Fruit fly (Drosophila melanogaster) whole organism, pupa: Measurements from ENCODE around the gene Adi1.

Experiments
- CG10348 ChIP-seq: fragments of 200-800 bp; sonication (Bioruptor generic); IDR thresholded peaks from 2 replicates; pipeline ENCODE4 v1.3.6; 2022; ENCODE audit warnings: missing biosample characterization, missing genetic modification characterization
- CG12605 ChIP-seq: fragments of 200-800 bp; sonication (Bioruptor generic); IDR thresholded peaks from 2 replicates; pipeline ENCODE4 v1.3.6; 2022; ENCODE audit warnings: missing biosample characterization, missing genetic modification characterization
- CG13204 ChIP-seq: fragments of 200-800 bp; sonication (Bioruptor generic); optimal IDR thresholded peaks from 2 replicates; lab custom pipeline; 2018; ENCODE audit warnings: missing biosample characterization, mild to moderate bottlenecking, missing genetic modification characterization, moderate library complexity
- CG14655 ChIP-seq: fragments of 200-800 bp; sonication (Bioruptor generic); optimal IDR thresholded peaks from 3 replicates; lab custom pipeline; 2017; ENCODE audit warnings: mild to moderate bottlenecking, missing biosample characterization, missing genetic modification reagents, missing genetic modification characterization
- CG15710 ChIP-seq: fragments of 200-800 bp; sonication (Bioruptor generic); optimal IDR thresholded peaks from 2 replicates; lab custom pipeline; 2018; ENCODE audit warnings: missing biosample characterization, mild to moderate bottlenecking, missing genetic modification characterization, moderate library complexity
- CG17806 ChIP-seq: fragments of 200-800 bp; sonication (Bioruptor generic); optimal IDR thresholded peaks from 2 replicates; lab custom pipeline; 2018; ENCODE audit warnings: missing biosample characterization, mild to moderate bottlenecking, missing genetic modification characterization, moderate library complexity
- CG32121 ChIP-seq: fragments of 200-800 bp; sonication (Bioruptor generic); IDR thresholded peaks from 2 replicates; pipeline ENCODE4 v1.3.6; 2022; ENCODE audit warnings: missing biosample characterization, missing genetic modification characterization
- CG34367 ChIP-seq: fragments of 200-800 bp; sonication (Bioruptor generic); optimal IDR thresholded peaks from 2 replicates; lab custom pipeline; 2018; ENCODE audit warnings: missing biosample characterization, mild to moderate bottlenecking, missing genetic modification characterization
- CG4496 ChIP-seq: fragments of 200-800 bp; sonication (Bioruptor generic); IDR thresholded peaks from 3 replicates; pipeline ENCODE4 v1.3.6; 2022; ENCODE audit warnings: missing biosample characterization, missing genetic modification characterization
- CG8159 ChIP-seq: fragments of 200-800 bp; sonication (Bioruptor generic); optimal IDR thresholded peaks from 3 replicates; lab custom pipeline; 2018; ENCODE audit warnings: missing biosample characterization, mild to moderate bottlenecking, missing genetic modification characterization, moderate library complexity
- CG8301 ChIP-seq: fragments of 200-800 bp; sonication (Bioruptor generic); optimal IDR thresholded peaks from 2 replicates; lab custom pipeline; 2018; ENCODE audit warnings: missing biosample characterization, mild to moderate bottlenecking, missing genetic modification characterization
- CG9948 ChIP-seq: fragments of 200-800 bp; sonication (Bioruptor generic); optimal IDR thresholded peaks from 2 replicates; lab custom pipeline; 2018; ENCODE audit warnings: missing biosample characterization, mild to moderate bottlenecking, missing genetic modification characterization, moderate library complexity
- D1 ChIP-seq: fragments of 200-800 bp; sonication (Bioruptor generic); optimal IDR thresholded peaks from 2 replicates; lab custom pipeline; 2018; ENCODE audit warnings: missing biosample characterization, mild to moderate bottlenecking, missing genetic modification characterization, moderate library complexity
- EcR ChIP-seq: fragments of 200-800 bp; sonication (Bioruptor generic); optimal IDR thresholded peaks from 3 replicates; lab custom pipeline; 2019; ENCODE audit warnings: missing biosample characterization, missing genetic modification characterization, mild to moderate bottlenecking, moderate library complexity, missing genetic modification reagents
- Ets98B ChIP-seq: fragments of 200-800 bp; sonication (Bioruptor generic); IDR thresholded peaks from 2 replicates; pipeline ENCODE4 v1.3.6; 2022; ENCODE audit warnings: missing biosample characterization, missing genetic modification characterization
- Pif1A ChIP-seq: fragments of 200-800 bp; sonication (Bioruptor generic); optimal IDR thresholded peaks from 3 replicates; lab custom pipeline; 2016; ENCODE audit warnings: missing biosample characterization, missing genetic modification characterization
- Pif1B ChIP-seq: fragments of 200-800 bp; sonication (Bioruptor generic); optimal IDR thresholded peaks from 3 replicates; lab custom pipeline; 2016; ENCODE audit warnings: missing biosample characterization, missing genetic modification characterization
- Snoo ChIP-seq: fragments of 200-800 bp; sonication (Bioruptor generic); optimal IDR thresholded peaks from 3 replicates; lab custom pipeline; 2017; ENCODE audit warnings: missing biosample characterization, mild to moderate bottlenecking, missing genetic modification characterization, inconsistent platforms
- fd96Ca ChIP-seq: fragments of 200-800 bp; sonication (Bioruptor generic); IDR thresholded peaks from 3 replicates; pipeline ENCODE4 v1.3.6; 2022; ENCODE audit warnings: missing biosample characterization, missing genetic modification characterization
- gl ChIP-seq: fragments of 200-800 bp; sonication (Bioruptor generic); optimal IDR thresholded peaks from 2 replicates; lab custom pipeline; 2018; ENCODE audit warnings: missing biosample characterization, mild to moderate bottlenecking, missing genetic modification characterization
- rn ChIP-seq: fragments of 200-800 bp; sonication (Bioruptor generic); IDR thresholded peaks from 2 replicates; pipeline ENCODE4 v1.3.6; 2022; ENCODE audit warnings: missing biosample characterization, missing genetic modification characterization

Adi1 gene

dm6 chr3L:10663190-10663763 lies at the start of gene Adi1:
TSS of gene Adi1 (plus strand) at chr3L:10663376.
- TF ChIP-seq EcR (GFP tag; lab: Kevin White, UChicago), result peak; percentile 22
- TF ChIP-seq D1 (tag; lab: Kevin White, UChicago), result no peak
- TF ChIP-seq fd96Ca (GFP tag; lab: Robert Waterston, UW), result no peak
- no peak for TF ChIP-seq rn

dm6 chr3L:10623476-10623875 lies 39.7 kb upstream of the Adi1 start, which contains the start of gene CG42521:
TSS of gene CG42521 (minus strand) at chr3L:10623576.
- TF ChIP-seq CG4496 (GFP tag; lab: Robert Waterston, UW) (no peak), Pif1A (GFP tag; lab: Kevin White, UChicago) (no peak)

dm6 chr3L:10625499-10625898 lies 37.7 kb upstream of the Adi1 start, which contains the start of gene CG43127:
TSS of gene CG43127 (minus strand) at chr3L:10625599.
- TF ChIP-seq Pif1B (no peak), CG10348 (GFP tag; lab: Robert Waterston, UW) (no peak), CG34367 (no peak), EcR (GFP tag; lab: Kevin White, UChicago) (no peak), CG8159 (tag; lab: Kevin White, UChicago) (no peak), CG4496 (GFP tag; lab: Robert Waterston, UW) (no peak), rn (no peak), Snoo (tag; lab: Kevin White, UChicago) (no peak), fd96Ca (GFP tag; lab: Robert Waterston, UW) (no peak)

- TF ChIP-seq rn, result no peak
- TF ChIP-seq D1 (tag; lab: Kevin White, UChicago), result no peak
- no peak for TF ChIP-seq CG14655 (GFP tag; lab: Kevin White, UChicago)
- no peak for TF ChIP-seq CG8159 (tag; lab: Kevin White, UChicago)
- TF ChIP-seq EcR (GFP tag; lab: Kevin White, UChicago), result no peak
- no peak for TF ChIP-seq CG4496 (GFP tag; lab: Robert Waterston, UW)
- TF ChIP-seq Pif1A (GFP tag; lab: Kevin White, UChicago), result no peak
- TF ChIP-seq CG13204, result no peak
- no peak for TF ChIP-seq Pif1B
- no peak for TF ChIP-seq Ets98B (GFP tag; lab: Robert Waterston, UW)
- TF ChIP-seq CG17806, result no peak
- no peak for TF ChIP-seq CG32121 (GFP tag; lab: Robert Waterston, UW)
- no peak for TF ChIP-seq CG9948 (tag; lab: Kevin White, UChicago)
- no peak for TF ChIP-seq CG34367
- TF ChIP-seq CG10348 (GFP tag; lab: Robert Waterston, UW), result no peak
- no peak for TF ChIP-seq gl
- no peak for TF ChIP-seq CG8301 (tag; lab: Kevin White, UChicago)
- TF ChIP-seq fd96Ca (GFP tag; lab: Robert Waterston, UW), result no peak
- no peak for TF ChIP-seq CG15710 (tag; lab: Kevin White, UChicago)
- no peak for TF ChIP-seq CG12605
These were observed 37.0 kb upstream of the Adi1 start, which contains the start of gene CG34238 for dm6 chr3L:10626199-10626598. TSS of gene CG34238 (plus strand) at chr3L:10626499.

dm6 chr3L:10628384-10628783 lies 34.8 kb upstream of the Adi1 start, which contains the start of gene CG14151:
TSS of gene CG14151 (minus strand) at chr3L:10628484.
- TF ChIP-seq fd96Ca (GFP tag; lab: Robert Waterston, UW) (no peak), CG12605 (no peak), CG13204 (no peak), CG17806 (no peak), rn (no peak), CG15710 (tag; lab: Kevin White, UChicago) (no peak), CG34367 (no peak), CG32121 (GFP tag; lab: Robert Waterston, UW) (no peak), Pif1B (no peak)
- TF ChIP-seq, all 21 proteins: peak for 0

- TF ChIP-seq gl, result no peak
- no peak for TF ChIP-seq CG12605
- no peak for TF ChIP-seq CG14655 (GFP tag; lab: Kevin White, UChicago)
- TF ChIP-seq CG17806, result no peak
These were observed 33.2 kb upstream of the Adi1 start, which contains the start of gene CG42536 for dm6 chr3L:10629969-10630368. TSS of gene CG42536 (minus strand) at chr3L:10630069.

- TF ChIP-seq CG8159 (tag; lab: Kevin White, UChicago) (no peak), Pif1A (GFP tag; lab: Kevin White, UChicago) (no peak), rn (no peak), CG34367 (no peak), D1 (tag; lab: Kevin White, UChicago) (peak; percentile 34)
These were observed 32.3 kb upstream of the Adi1 start, which contains the start of the genes CG42535, CG34001 and hay for dm6 chr3L:10630885-10631359. TSS of gene CG42535 (minus strand) at chr3L:10630935. TSS of gene CG34001 (plus strand) at chr3L:10631079. TSS of gene hay (plus strand) at chr3L:10631079.
